Worm (Caenorhabditis elegans): ENCODE results near the gene srx-114.

The srx-114 gene

ce11 chrII:5465729-5466408, 32.9 kb upstream of the srx-114 start, which contains the start of gene clr-1:
clr-1 (plus strand) TSS chrII:5466358.
- TF ChIP-seq lsy-2 (tag; optimal IDR thresholded peaks at IDR 0.05) (no peak), F13H6.1 (tag; optimal IDR thresholded peaks at IDR 0.05) (peak; percentile 13)

- TF ChIP-seq nhr-77 (tag; optimal IDR thresholded peaks at IDR 0.05) (no peak), elt-3 (tag; optimal IDR thresholded peaks at IDR 0.05) (no peak), dmd-4 (tag; optimal IDR thresholded peaks at IDR 0.05) (no peak), ztf-4 (tag; optimal IDR thresholded peaks at IDR 0.05) (no peak), lsy-2 (tag; optimal IDR thresholded peaks at IDR 0.05) (peak in 1 of 2 experiments; percentile 46), unc-62 (GFP tag; optimal IDR thresholded peaks at IDR 0.05) (no peak), mdl-1 (tag; optimal IDR thresholded peaks at IDR 0.05) (no peak), skn-1 (tag; optimal IDR thresholded peaks at IDR 0.05) (no peak), nhr-6 (tag; optimal IDR thresholded peaks at IDR 0.05) (no peak), lin-39 (tag; optimal IDR thresholded peaks at IDR 0.05) (no peak), elt-1 (tag; optimal IDR thresholded peaks at IDR 0.05) (no peak), sma-3 (GFP tag; optimal IDR thresholded peaks at IDR 0.05) (no peak), ceh-82 (tag; optimal IDR thresholded peaks at IDR 0.05) (no peak), peb-1 (tag; optimal IDR thresholded peaks at IDR 0.05) (no peak), nhr-21 (tag; optimal IDR thresholded peaks at IDR 0.05) (no peak), fos-1 (tag; optimal IDR thresholded peaks at IDR 0.05) (no peak), nhr-25 (tag; optimal IDR thresholded peaks at IDR 0.05) (no peak), unc-39 (tag; optimal IDR thresholded peaks at IDR 0.05) (no peak), ama-1 (optimal IDR thresholded peaks at IDR 0.05) (no peak), nhr-10 (tag; optimal IDR thresholded peaks at IDR 0.05) (no peak), F13H6.1 (tag; optimal IDR thresholded peaks at IDR 0.05) (peak; percentile 44), snpc-4 (tag; optimal IDR thresholded peaks at IDR 0.05) (no peak), sem-4 (tag; optimal IDR thresholded peaks at IDR 0.05) (peak; percentile 49), R02D3.7 (tag; optimal IDR thresholded peaks at IDR 0.05) (no peak), nhr-129 (tag; optimal IDR thresholded peaks at IDR 0.05) (peak; percentile 43), crh-2 (tag; optimal IDR thresholded peaks at IDR 0.05) (no peak), unc-55 (GFP tag; optimal IDR thresholded peaks at IDR 0.05) (peak; percentile 41), C34F6.9 (tag; optimal IDR thresholded peaks at IDR 0.05) (peak; percentile 23), zag-1 (tag; optimal IDR thresholded peaks at IDR 0.05) (peak; percentile 32), nhr-237 (tag; optimal IDR thresholded peaks at IDR 0.05) (no peak)
Measured at ce11 chrII:5463692-5464300, 30.8 kb upstream of the srx-114 start.

ce11 chrII:5460911-5461310, 27.9 kb upstream of the srx-114 start:
- TF ChIP-seq unc-39 (tag; optimal IDR thresholded peaks at IDR 0.05) (no peak), fos-1 (tag; optimal IDR thresholded peaks at IDR 0.05) (peak; percentile 44), F13H6.1 (tag; optimal IDR thresholded peaks at IDR 0.05) (peak; percentile 46)

ce11 chrII:5459534-5459933, 26.6 kb upstream of the srx-114 start:
- no peak for TF ChIP-seq nhr-25 (tag; optimal IDR thresholded peaks at IDR 0.05)
- peak; percentile 43 for TF ChIP-seq fos-1 (tag; optimal IDR thresholded peaks at IDR 0.05)
- TF ChIP-seq mdl-1 (tag; optimal IDR thresholded peaks at IDR 0.05), result no peak
- TF ChIP-seq Y55F3AM.14 (GFP tag; optimal IDR thresholded peaks at IDR 0.05), result no peak
- no peak for TF ChIP-seq egl-27 (tag; optimal IDR thresholded peaks at IDR 0.05)
- TF ChIP-seq nhr-11 (tag; optimal IDR thresholded peaks at IDR 0.05), result no peak
- TF ChIP-seq ztf-4 (tag; optimal IDR thresholded peaks at IDR 0.05), result no peak
- TF ChIP-seq unc-55 (GFP tag; optimal IDR thresholded peaks at IDR 0.05), result no peak
- peak; percentile 9 for TF ChIP-seq sma-9 (GFP tag; optimal IDR thresholded peaks at IDR 0.05)
- no peak for TF ChIP-seq sma-9 (tag; optimal IDR thresholded peaks at IDR 0.05)
- TF ChIP-seq dmd-4 (tag; optimal IDR thresholded peaks at IDR 0.05), result no peak
- no peak for TF ChIP-seq sem-4 (tag; optimal IDR thresholded peaks at IDR 0.05)
- no peak for TF ChIP-seq mbf-1 (tag; optimal IDR thresholded peaks at IDR 0.05)
- no peak for TF ChIP-seq nhr-129 (tag; optimal IDR thresholded peaks at IDR 0.05)
- TF ChIP-seq peb-1 (tag; optimal IDR thresholded peaks at IDR 0.05), result no peak
- no peak for TF ChIP-seq aly-2 (tag; optimal IDR thresholded peaks at IDR 0.05)
- TF ChIP-seq sma-3 (GFP tag; optimal IDR thresholded peaks at IDR 0.05), result peak; percentile 68
- no peak for TF ChIP-seq skn-1 (tag; optimal IDR thresholded peaks at IDR 0.05)
- TF ChIP-seq lsy-2 (tag; optimal IDR thresholded peaks at IDR 0.05), result no peak
- no peak for TF ChIP-seq mab-5 (tag; optimal IDR thresholded peaks at IDR 0.05)
- TF ChIP-seq R02D3.7 (tag; optimal IDR thresholded peaks at IDR 0.05), result no peak
- TF ChIP-seq ceh-82 (tag; optimal IDR thresholded peaks at IDR 0.05), result no peak
- TF ChIP-seq ztf-1 (GFP tag; conservative IDR thresholded peaks at IDR 0.05), result no peak
- TF ChIP-seq blmp-1 (tag; optimal IDR thresholded peaks at IDR 0.05; ENCODE audit: insufficient read depth), result peak; percentile 60
- no peak for TF ChIP-seq nhr-6 (tag; optimal IDR thresholded peaks at IDR 0.05)
- TF ChIP-seq nhr-10 (tag; optimal IDR thresholded peaks at IDR 0.05), result no peak

Data from whole organism, L2 larva.